Worm (Caenorhabditis elegans): ENCODE data around the gene irld-21.

The irld-21 gene

DNA sequence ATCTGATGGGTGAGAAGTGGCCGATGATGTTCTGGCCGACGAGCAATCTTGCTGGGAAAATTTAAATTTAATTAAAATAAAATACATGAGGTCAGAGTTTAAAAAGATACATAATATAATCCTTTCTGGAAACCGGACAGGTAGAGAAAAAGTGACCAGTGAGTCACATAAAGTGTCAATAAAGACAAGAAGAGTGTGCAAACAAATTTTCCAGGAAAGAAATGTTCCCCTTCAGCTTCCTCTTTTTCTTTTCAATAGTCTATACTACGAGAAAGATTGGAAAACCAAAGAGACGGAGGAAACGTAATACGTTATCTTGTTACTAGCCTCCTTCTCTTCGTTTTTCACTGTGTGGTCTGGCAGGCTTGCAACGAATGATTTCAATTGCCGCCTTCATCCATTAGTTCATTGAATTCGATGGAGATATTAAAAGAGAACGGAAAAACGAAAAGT, 28.5 kb upstream of the irld-21 start, which contains the start of gene tsp-12:
TSS of gene tsp-12 (minus strand) at position 51 of the 453 bp plus-strand sequence.
- no peak for TF ChIP-seq ama-1 (optimal IDR thresholded peaks at IDR 0.05)
- TF ChIP-seq lsy-2 (tag; optimal IDR thresholded peaks at IDR 0.05), result peak in 1 of 2 experiments; percentile 33
- peak; percentile 64 for TF ChIP-seq lin-14 (GFP tag; optimal IDR thresholded peaks at IDR 0.05)
- peak; percentile 1 for TF ChIP-seq nhr-20 (tag; optimal IDR thresholded peaks at IDR 0.05)
- peak; percentile 27 for TF ChIP-seq blmp-1 (tag; optimal IDR thresholded peaks at IDR 0.05)
- no peak for TF ChIP-seq efl-3 (GFP tag; optimal IDR thresholded peaks at IDR 0.05)

- no peak for TF ChIP-seq ceh-88 (GFP tag; IDR thresholded peaks at IDR 0.05)
- TF ChIP-seq nhr-47 (tag; optimal IDR thresholded peaks at IDR 0.05), result no peak
- no peak for TF ChIP-seq snu-23 (GFP tag; optimal IDR thresholded peaks at IDR 0.05)
- no peak for TF ChIP-seq unc-86 (tag; optimal IDR thresholded peaks at IDR 0.05)
- no peak for TF ChIP-seq elt-2 (tag; optimal IDR thresholded peaks at IDR 0.05)
- TF ChIP-seq nhr-12 (tag; optimal IDR thresholded peaks at IDR 0.05), result no peak
- TF ChIP-seq nhr-19 (GFP tag; conservative IDR thresholded peaks at IDR 0.05), result no peak
- no peak for TF ChIP-seq nhr-90 (tag; optimal IDR thresholded peaks at IDR 0.05; ENCODE audit: poor library complexity)
- TF ChIP-seq fkh-10 (GFP tag; optimal IDR thresholded peaks at IDR 0.05), result no peak
- no peak for TF ChIP-seq skn-1 (tag; optimal IDR thresholded peaks at IDR 0.05)
- no peak for TF ChIP-seq fkh-8 (tag; optimal IDR thresholded peaks at IDR 0.05)
- TF ChIP-seq ets-5 (GFP tag; IDR thresholded peaks at IDR 0.05), result no peak
Measured at ce11 chrIV:10148938-10149337, 26.8 kb upstream of the irld-21 start, which contains the start of gene pigs-1. Gene pigs-1 (minus strand): TSS chrIV:10149038.

ce11 chrIV:10146885-10147284, 24.8 kb upstream of the irld-21 start, which contains the start of gene T14G10.8:
Gene T14G10.8 (minus strand): TSS chrIV:10146985.
- TF ChIP-seq grh-1 (GFP tag; IDR thresholded peaks at IDR 0.05) (no peak), unc-130 (tag; optimal IDR thresholded peaks at IDR 0.05) (no peak), mab-9 (GFP tag; IDR thresholded peaks at IDR 0.05) (no peak), sox-4 (tag; optimal IDR thresholded peaks at IDR 0.05) (no peak), hlh-17 (GFP tag; optimal IDR thresholded peaks at IDR 0.05; ENCODE audit: borderline replicate concordance) (no peak), fkh-8 (tag; optimal IDR thresholded peaks at IDR 0.05) (no peak), nhr-90 (tag; optimal IDR thresholded peaks at IDR 0.05; ENCODE audit: poor library complexity) (no peak), nhr-84 (tag; optimal IDR thresholded peaks at IDR 0.05) (no peak), pag-3 (tag; optimal IDR thresholded peaks at IDR 0.05; ENCODE audit: borderline replicate concordance, insufficient read depth) (no peak), ceh-82 (tag; optimal IDR thresholded peaks at IDR 0.05) (no peak), fos-1 (tag; optimal IDR thresholded peaks at IDR 0.05) (no peak), ceh-8 (GFP tag; optimal IDR thresholded peaks at IDR 0.05) (no peak), snpc-4 (tag; optimal IDR thresholded peaks at IDR 0.05) (no peak), hlh-4 (tag; optimal IDR thresholded peaks at IDR 0.05) (no peak), lin-13 (GFP tag; optimal IDR thresholded peaks at IDR 0.05) (no peak), egl-27 (tag; optimal IDR thresholded peaks at IDR 0.05) (no peak), elt-2 (tag; optimal IDR thresholded peaks at IDR 0.05) (no peak), jun-1 (tag; optimal IDR thresholded peaks at IDR 0.05) (no peak), lin-14 (GFP tag; optimal IDR thresholded peaks at IDR 0.05) (no peak), ceh-63 (GFP tag; optimal IDR thresholded peaks at IDR 0.05) (no peak)

DNA sequence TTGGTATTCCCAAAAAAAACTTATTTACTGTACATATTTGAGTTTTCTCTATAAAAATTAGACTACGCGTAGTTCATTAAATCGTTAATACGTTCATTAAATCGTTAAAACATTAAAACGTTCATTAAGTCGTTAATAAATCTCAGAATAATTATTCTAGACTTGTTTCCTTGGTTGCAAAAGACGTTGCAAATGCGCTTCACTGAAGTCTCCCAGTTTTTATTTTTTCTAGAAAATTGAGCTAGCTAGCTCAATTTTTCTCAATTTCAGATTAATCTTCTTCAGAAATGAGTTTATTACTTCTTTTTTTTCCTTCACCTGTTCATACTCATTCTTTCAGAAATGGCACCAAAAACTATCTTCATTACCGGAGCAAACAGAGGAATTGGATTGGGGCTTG, 22.8 kb upstream of the irld-21 start:
- no peak for TF ChIP-seq lsy-2 (tag; optimal IDR thresholded peaks at IDR 0.05)

- TF ChIP-seq skn-1 (tag; optimal IDR thresholded peaks at IDR 0.05), result peak; percentile 55
- TF ChIP-seq lin-13 (GFP tag; optimal IDR thresholded peaks at IDR 0.05), result no peak
Measured at ce11 chrIV:10144487-10144886, 22.4 kb upstream of the irld-21 start.

All from whole organism, L1 larva.